Worm (Caenorhabditis elegans) whole organism, L4 larva: Measurements from ENCODE around the gene ftn-1.
A peak's percentile ranks its signal among the peaks of the same experiment; 100 is the strongest.
"Not testable (repeated sequence)": the region's sequence is repeated elsewhere in the genome, so short reads cannot be mapped to it uniquely, and the experiment has no call there.

ENCODE experiments used
- D1046.2 ChIP-seq: fragments of 200-800 bp; sonication (Bioruptor generic); IDR thresholded peaks from 2 replicates; pipeline ENCODE4 v1.3.6; 2022; ENCODE audit warnings: missing genetic modification characterization, missing compliant biosample characterization
- F10B5.3 ChIP-seq: sonication (generic microtip); optimal IDR thresholded peaks from 2 replicates; lab custom pipeline; 2016; ENCODE audit warnings: mild to moderate bottlenecking, missing genetic modification characterization, missing compliant biosample characterization
- F26F4.8 ChIP-seq: fragments of 200-800 bp; sonication (Bioruptor generic); conservative IDR thresholded peaks from 2 replicates; pipeline ENCODE4 v1.3.6; 2022; ENCODE audit warnings: missing genetic modification characterization, missing compliant biosample characterization
- F44E2.7 ChIP-seq: fragments of 200-800 bp; sonication (Bioruptor generic); IDR thresholded peaks from 2 replicates; pipeline ENCODE4 v2.1.2; 2022; ENCODE audit warnings: missing genetic modification characterization, missing compliant biosample characterization
- Y105C5A.15 ChIP-seq: fragments of 200-800 bp; sonication (Bioruptor generic); IDR thresholded peaks from 2 replicates; pipeline ENCODE4 v1.3.6; 2022; ENCODE audit warnings: missing genetic modification characterization, missing compliant biosample characterization
- Y48G9A.11 ChIP-seq: fragments of 200-800 bp; sonication (Bioruptor generic); IDR thresholded peaks from 2 replicates; pipeline ENCODE4 v1.3.6; 2022; ENCODE audit warnings: missing genetic modification reagents, missing genetic modification characterization, missing compliant biosample characterization
- Y75B8A.6 ChIP-seq: fragments of 200-800 bp; sonication (Bioruptor generic); IDR thresholded peaks from 2 replicates; pipeline ENCODE4 v1.3.6; 2022; ENCODE audit warnings: missing genetic modification reagents, missing genetic modification characterization, missing compliant biosample characterization
- ZK337.2 ChIP-seq: fragments of 200-800 bp; sonication (Bioruptor generic); IDR thresholded peaks from 2 replicates; pipeline ENCODE4 v1.3.6; 2022; ENCODE audit warnings: missing genetic modification reagents, missing genetic modification characterization, missing compliant biosample characterization
- ama-1 ChIP-seq: fragments of 150-350 bp; optimal IDR thresholded peaks from 2 replicates; lab custom pipeline; 2014; ENCODE audit warnings: inconsistent platforms, mixed read lengths
- arid-1 ChIP-seq: fragments of 200-800 bp; sonication (Bioruptor generic); conservative IDR thresholded peaks from 2 replicates; pipeline ENCODE4 v1.3.6; 2022; ENCODE audit warnings: missing genetic modification reagents, missing genetic modification characterization, missing compliant biosample characterization
- ceh-20 ChIP-seq: fragments of 200-800 bp; sonication (Bioruptor generic); IDR thresholded peaks from 2 replicates; pipeline ENCODE4 v1.3.6; 2022; ENCODE audit warnings: missing genetic modification reagents, missing genetic modification characterization, missing compliant biosample characterization
- ceh-44 ChIP-seq: fragments of 200-800 bp; sonication (Bioruptor generic); IDR thresholded peaks from 2 replicates; pipeline ENCODE4 v1.3.6; 2022; ENCODE audit warnings: missing genetic modification reagents, missing genetic modification characterization, missing compliant biosample characterization
- ceh-62 ChIP-seq: sonication (generic microtip); optimal IDR thresholded peaks from 2 replicates; lab custom pipeline; 2017; ENCODE audit warnings: missing biosample characterization, missing genetic modification characterization
- dmd-8 ChIP-seq: fragments of 200-800 bp; sonication (Bioruptor generic); IDR thresholded peaks from 2 replicates; pipeline ENCODE4 v1.3.6; 2022; ENCODE audit warnings: missing genetic modification characterization, missing compliant biosample characterization
- dmd-9 ChIP-seq: fragments of 200-800 bp; sonication (Bioruptor generic); IDR thresholded peaks from 2 replicates; pipeline ENCODE4 v1.3.6; 2022; ENCODE audit warnings: missing genetic modification reagents, missing genetic modification characterization, missing compliant biosample characterization
- dpl-1 ChIP-seq: fragments of 150-350 bp; optimal IDR thresholded peaks from 2 replicates; lab custom pipeline; 2014; ENCODE audit warnings: missing biosample characterization, missing genetic modification reagents, missing genetic modification characterization
- dve-1 ChIP-seq: sonication (generic microtip); optimal IDR thresholded peaks from 2 replicates; lab custom pipeline; 2017; ENCODE audit warnings: antibody characterized with exemption, mild to moderate bottlenecking, missing genetic modification characterization, missing compliant biosample characterization; ENCODE audit not compliant: insufficient read depth
- fos-1 ChIP-seq: fragments of 150-350 bp; optimal IDR thresholded peaks from 2 replicates; lab custom pipeline; 2014; ENCODE audit warnings: missing biosample characterization, missing genetic modification characterization
- gei-8 ChIP-seq: fragments of 200-800 bp; sonication (Bioruptor generic); optimal IDR thresholded peaks from 2 replicates; lab custom pipeline; 2018; ENCODE audit warnings: mild to moderate bottlenecking, missing genetic modification characterization, missing compliant biosample characterization
- lim-7 ChIP-seq: fragments of 200-800 bp; sonication (Bioruptor generic); IDR thresholded peaks from 2 replicates; pipeline ENCODE4 v1.3.6; 2022; ENCODE audit warnings: missing genetic modification characterization, missing compliant biosample characterization
- lin-1 ChIP-seq: fragments of 200-800 bp; sonication (Bioruptor generic); IDR thresholded peaks from 2 replicates; pipeline ENCODE4 v1.3.6; 2022; ENCODE audit warnings: missing genetic modification reagents, missing genetic modification characterization, missing compliant biosample characterization
- lin-38 ChIP-seq: fragments of 200-800 bp; sonication (Bioruptor generic); IDR thresholded peaks from 2 replicates; pipeline ENCODE4 v1.3.6; 2022; ENCODE audit warnings: missing genetic modification reagents, missing genetic modification characterization, missing compliant biosample characterization
- lir-3 ChIP-seq: sonication (generic microtip); optimal IDR thresholded peaks from 2 replicates; lab custom pipeline; 2016; ENCODE audit warnings: mild to moderate bottlenecking, missing genetic modification characterization, missing compliant biosample characterization
- madf-5 ChIP-seq, 2 experiments: fragments of 200-800 bp; sonication (Bioruptor generic); IDR thresholded peaks; 2 replicates each; pipeline ENCODE4 v1.3.6; 2022; ENCODE audit warnings: missing compliant biosample characterization in 2 of 2, missing genetic modification characterization in 2 of 2
- madf-9 ChIP-seq: fragments of 200-800 bp; sonication (Bioruptor generic); conservative IDR thresholded peaks from 2 replicates; pipeline ENCODE4 v1.3.6; 2022; ENCODE audit warnings: missing genetic modification reagents, missing genetic modification characterization, missing compliant biosample characterization
- mdt-29 ChIP-seq: fragments of 200-800 bp; sonication (Bioruptor generic); IDR thresholded peaks from 2 replicates; pipeline ENCODE4 v1.3.6; 2022; ENCODE audit warnings: missing genetic modification reagents, missing genetic modification characterization, missing compliant biosample characterization
- mxl-2 ChIP-seq: fragments of 200-800 bp; sonication (Bioruptor generic); conservative IDR thresholded peaks from 2 replicates; pipeline ENCODE4 v1.3.6; 2022; ENCODE audit warnings: missing genetic modification reagents, missing genetic modification characterization, missing compliant biosample characterization
- nhr-111 ChIP-seq: fragments of 200-800 bp; sonication (Bioruptor generic); optimal IDR thresholded peaks from 2 replicates; lab custom pipeline; 2018; ENCODE audit warnings: mild to moderate bottlenecking, missing genetic modification characterization, missing compliant biosample characterization
- nhr-41 ChIP-seq: fragments of 200-800 bp; sonication (Bioruptor generic); IDR thresholded peaks from 2 replicates; pipeline ENCODE4 v1.3.6; 2022; ENCODE audit warnings: missing genetic modification reagents, missing genetic modification characterization, missing compliant biosample characterization
- nhr-42 ChIP-seq: fragments of 200-800 bp; sonication (Bioruptor generic); IDR thresholded peaks from 2 replicates; pipeline ENCODE4 v1.3.6; 2022; ENCODE audit warnings: missing genetic modification characterization, missing compliant biosample characterization
- nhr-6 ChIP-seq: fragments of 150-350 bp; optimal IDR thresholded peaks from 2 replicates; lab custom pipeline; 2014; ENCODE audit warnings: missing biosample characterization, missing genetic modification characterization
- nhr-76 ChIP-seq: fragments of 150-350 bp; optimal IDR thresholded peaks from 2 replicates; lab custom pipeline; 2014; ENCODE audit warnings: missing biosample characterization, missing genetic modification characterization
- pha-4 ChIP-seq, 2 experiments: fragments of 150-350 bp in 1 of 2; fragments of 200-800 bp in 1 of 2; sonication (Bioruptor generic) in 1 of 2; IDR thresholded peaks in 1 of 2; optimal IDR thresholded peaks in 1 of 2; 2 replicates each; pipeline versions ENCODE4 v1.3.6 to Lab custom; 2014 to 2022; ENCODE audit warnings: missing genetic modification characterization in 2 of 2, missing genetic modification reagents in 2 of 2, missing biosample characterization in 1 of 2, missing compliant biosample characterization in 1 of 2
- php-3 ChIP-seq: fragments of 200-800 bp; sonication (Bioruptor generic); IDR thresholded peaks from 2 replicates; pipeline ENCODE4 v1.3.6; 2022; ENCODE audit warnings: missing genetic modification reagents, missing genetic modification characterization, missing compliant biosample characterization
- snpc-1.2 ChIP-seq: fragments of 200-800 bp; sonication (Bioruptor generic); IDR thresholded peaks from 2 replicates; pipeline ENCODE4 v1.3.6; 2022; ENCODE audit warnings: missing genetic modification reagents, missing genetic modification characterization, missing compliant biosample characterization
- spr-1 ChIP-seq: sonication (generic microtip); optimal IDR thresholded peaks from 2 replicates; lab custom pipeline; 2016; ENCODE audit warnings: mild to moderate bottlenecking, missing genetic modification characterization, missing compliant biosample characterization
- tra-1 ChIP-seq: fragments of 200-800 bp; sonication (Bioruptor generic); IDR thresholded peaks from 2 replicates; pipeline ENCODE4 v1.3.6; 2022; ENCODE audit warnings: missing genetic modification reagents, missing genetic modification characterization, missing compliant biosample characterization
- vab-7 ChIP-seq: fragments of 200-800 bp; sonication (Bioruptor generic); IDR thresholded peaks from 2 replicates; pipeline ENCODE4 v1.3.6; 2022; ENCODE audit warnings: missing genetic modification reagents, missing genetic modification characterization, missing compliant biosample characterization
- zfp-2 ChIP-seq: sonication (generic microtip); optimal IDR thresholded peaks from 2 replicates; lab custom pipeline; 2016; ENCODE audit warnings: mild to moderate bottlenecking, missing genetic modification characterization, missing compliant biosample characterization

Gene ftn-1

ce11 chrV:7551821-7552220 lies 4.4 kb upstream of the ftn-1 start, which contains the start of gene F19F10.3:
TSS of gene F19F10.3 (plus strand) at chrV:7552121.
- TF ChIP-seq dmd-9 (no peak), gei-8 (GFP tag; lab: Kevin White, UChicago) (no peak), zfp-2 (tag; lab: Kevin White, UChicago) (no peak), ceh-62 (tag; lab: Kevin White, UChicago) (no peak), nhr-111 (GFP tag; lab: Kevin White, UChicago) (no peak), nhr-76 (tag; lab: Kevin White, UChicago) (no peak), lin-1 (GFP tag; lab: Robert Waterston, UW) (no peak), spr-1 (no peak), nhr-6 (no peak), fos-1 (tag; lab: Kevin White, UChicago) (no peak), lim-7 (no peak), ama-1 (lab: Kevin White, UChicago) (no peak), ceh-20 (GFP tag; lab: Robert Waterston, UW) (no peak), dve-1 (tag; lab: Kevin White, UChicago) (no peak), lin-38 (GFP tag; lab: Robert Waterston, UW) (no peak), F10B5.3 (tag; lab: Kevin White, UChicago) (no peak), dpl-1 (GFP tag; lab: Kevin White, UChicago) (no peak)

ce11 chrV:7548499-7548898 lies 1.1 kb upstream of the ftn-1 start:
- TF ChIP-seq arid-1 (GFP tag; lab: Robert Waterston, UW) (peak; percentile 85), nhr-41 (GFP tag; lab: Robert Waterston, UW) (peak; percentile 73; the same call in 1 of the 2 replicates), Y105C5A.15 (GFP tag; lab: Robert Waterston, UW) (peak; percentile 87), Y75B8A.6 (0 out of 2 replicates have a peak, but pooled peaks have one; percentile 10), nhr-42 (GFP tag; lab: Robert Waterston, UW) (peak; percentile 62; the same call in 1 of the 2 replicates), php-3 (0 out of 2 replicates have a peak, but pooled peaks have one; percentile 39), tra-1 (GFP tag; lab: Robert Waterston, UW) (peak; percentile 66; the same call in 1 of the 2 replicates), pha-4 (GFP tag; IDR thresholded peaks at IDR 0.05; lab: Robert Waterston, UW) (peak; percentile 78), snpc-1.2 (peak; percentile 91), dmd-9 (peak; percentile 76), dmd-8 (peak; percentile 95), madf-5 (GFP tag; IDR thresholded peaks at IDR 0.05; lab: Robert Waterston, UW) (peak in 1 of 2 experiments; percentile 76; a peak in 1 of 4 replicates), ZK337.2 (GFP tag; lab: Robert Waterston, UW) (peak; percentile 73), mdt-29 (GFP tag; lab: Robert Waterston, UW) (peak; percentile 71; the same call in 1 of the 2 replicates), ceh-20 (GFP tag; lab: Robert Waterston, UW) (0 out of 2 replicates have a peak, but pooled peaks have one; percentile 59), D1046.2 (peak; percentile 81; the same call in 1 of the 2 replicates), madf-9 (peak; percentile 74), F26F4.8 (peak; percentile 95), mxl-2 (GFP tag; lab: Robert Waterston, UW) (0 out of 2 replicates have a peak, but pooled peaks have one; percentile 18), lin-1 (GFP tag; lab: Robert Waterston, UW) (peak; percentile 85), Y48G9A.11 (GFP tag; lab: Robert Waterston, UW) (peak; percentile 78; the same call in 1 of the 2 replicates), lir-3 (tag; lab: Kevin White, UChicago) (peak; percentile 0), ceh-44 (peak; percentile 86), vab-7 (GFP tag; lab: Robert Waterston, UW) (peak; percentile 85), F44E2.7 (peak; percentile 79), lim-7 (peak; percentile 90)
- not testable (repeated sequence) for TF ChIP-seq pha-4 (tag; optimal IDR thresholded peaks at IDR 0.05; lab: Kevin White, UChicago)
